Worm (Caenorhabditis elegans) whole organism, young adult: ENCODE data around the gene F41C6.4.

Experiments
- B0261.1 ChIP-seq: sonication (generic microtip); optimal IDR thresholded peaks from 2 replicates; lab custom pipeline; 2016; ENCODE audit warnings: mild to moderate bottlenecking, missing genetic modification characterization, moderate library complexity, missing compliant biosample characterization
- B0336.3 ChIP-seq: fragments of 200-800 bp; sonication (Bioruptor generic); IDR thresholded peaks from 2 replicates; pipeline ENCODE4 v1.3.6; 2022; ENCODE audit warnings: missing genetic modification characterization, missing compliant biosample characterization
- C06A6.2 ChIP-seq: fragments of 200-800 bp; sonication (Bioruptor generic); conservative IDR thresholded peaks from 2 replicates; pipeline ENCODE4 v1.3.6; 2022; ENCODE audit warnings: missing genetic modification characterization, missing compliant biosample characterization
- C17E4.6 ChIP-seq: fragments of 200-800 bp; sonication (Bioruptor generic); IDR thresholded peaks from 2 replicates; pipeline ENCODE4 v1.3.6; 2022; ENCODE audit warnings: missing genetic modification reagents, missing genetic modification characterization, missing compliant biosample characterization
- F10E7.11 ChIP-seq: sonication (generic microtip); optimal IDR thresholded peaks from 2 replicates; lab custom pipeline; 2017; ENCODE audit warnings: mild to moderate bottlenecking, missing genetic modification characterization, moderate library complexity, missing compliant biosample characterization
- F22D6.2 ChIP-seq: sonication (generic microtip); optimal IDR thresholded peaks from 2 replicates; lab custom pipeline; 2016; ENCODE audit warnings: mild to moderate bottlenecking, missing genetic modification characterization, missing compliant biosample characterization
- F23B12.7 ChIP-seq: sonication (generic microtip); optimal IDR thresholded peaks from 2 replicates; lab custom pipeline; 2017; ENCODE audit warnings: missing genetic modification characterization, mild to moderate bottlenecking, missing compliant biosample characterization, antibody characterized with exemption, moderate library complexity; ENCODE audit not compliant: insufficient read depth
- F33H1.4 ChIP-seq: fragments of 200-800 bp; sonication (Bioruptor generic); IDR thresholded peaks from 2 replicates; pipeline ENCODE4 v1.3.6; 2022; ENCODE audit warnings: missing genetic modification reagents, missing genetic modification characterization, missing compliant biosample characterization
- F39B2.1 ChIP-seq: fragments of 200-800 bp; sonication (Bioruptor generic); IDR thresholded peaks from 2 replicates; pipeline ENCODE4 v1.3.6; 2022; ENCODE audit warnings: missing genetic modification reagents, missing genetic modification characterization, missing compliant biosample characterization
- F55B11.4 ChIP-seq: sonication (generic microtip); optimal IDR thresholded peaks from 2 replicates; lab custom pipeline; 2016; ENCODE audit warnings: missing compliant biosample characterization, missing genetic modification characterization, borderline replicate concordance; ENCODE audit not compliant: insufficient read depth
- T07F8.4 ChIP-seq: sonication (generic microtip); optimal IDR thresholded peaks from 2 replicates; lab custom pipeline; 2016; ENCODE audit warnings: mild to moderate bottlenecking, missing genetic modification characterization, moderate library complexity, missing compliant biosample characterization
- akir-1 ChIP-seq: fragments of 200-800 bp; sonication (Bioruptor generic); optimal IDR thresholded peaks from 2 replicates; lab custom pipeline; 2018; ENCODE audit warnings: mild to moderate bottlenecking, missing genetic modification characterization, moderate library complexity, missing compliant biosample characterization
- bed-1 ChIP-seq: fragments of 200-800 bp; sonication (Bioruptor generic); IDR thresholded peaks from 2 replicates; pipeline ENCODE4 v1.3.6; 2022; ENCODE audit warnings: missing genetic modification reagents, missing genetic modification characterization, missing compliant biosample characterization
- bed-2 ChIP-seq: fragments of 200-800 bp; sonication (Bioruptor generic); IDR thresholded peaks from 2 replicates; pipeline ENCODE4 v1.3.6; 2022; ENCODE audit warnings: missing genetic modification reagents, missing genetic modification characterization, missing compliant biosample characterization
- cebp-1 ChIP-seq, 2 experiments: fragments of 200-800 bp in 1 of 2; sonication (Bioruptor generic) in 1 of 2; sonication (generic microtip) in 1 of 2; IDR thresholded peaks in 1 of 2; optimal IDR thresholded peaks in 1 of 2; 2 replicates each; pipeline versions ENCODE4 v1.3.6 to Lab custom; 2017 to 2022; ENCODE audit warnings: missing compliant biosample characterization in 2 of 2, missing genetic modification characterization in 2 of 2, mild to moderate bottlenecking in 1 of 2, missing genetic modification reagents in 1 of 2, moderate library complexity in 1 of 2
- ceh-27 ChIP-seq: fragments of 200-800 bp; sonication (Bioruptor generic); optimal IDR thresholded peaks from 2 replicates; lab custom pipeline; 2018; ENCODE audit warnings: mild to moderate bottlenecking, missing genetic modification characterization, moderate library complexity, missing compliant biosample characterization
- ceh-79 ChIP-seq: sonication (generic microtip); optimal IDR thresholded peaks from 2 replicates; lab custom pipeline; 2017; ENCODE audit warnings: mild to moderate bottlenecking, missing genetic modification characterization, missing compliant biosample characterization
- die-1 ChIP-seq: sonication (generic microtip); optimal IDR thresholded peaks from 2 replicates; lab custom pipeline; 2016; ENCODE audit warnings: missing genotype, mild to moderate bottlenecking, missing genetic modification characterization, missing compliant biosample characterization
- dpl-1 ChIP-seq: fragments of 150-350 bp; optimal IDR thresholded peaks from 2 replicates; lab custom pipeline; 2014; ENCODE audit warnings: missing biosample characterization, missing genetic modification reagents, missing genetic modification characterization
- egl-18 ChIP-seq: fragments of 200-800 bp; sonication (Bioruptor generic); IDR thresholded peaks from 2 replicates; pipeline ENCODE4 v1.3.6; 2022; ENCODE audit warnings: missing genetic modification reagents, missing genetic modification characterization, missing compliant biosample characterization
- ekl-4 ChIP-seq: fragments of 200-800 bp; sonication (Bioruptor generic); IDR thresholded peaks from 2 replicates; pipeline ENCODE4 v1.3.6; 2022; ENCODE audit warnings: missing genetic modification reagents, missing genetic modification characterization, missing compliant biosample characterization
- ets-4 ChIP-seq: fragments of 200-800 bp; sonication (Bioruptor generic); optimal IDR thresholded peaks from 2 replicates; lab custom pipeline; 2018; ENCODE audit warnings: mild to moderate bottlenecking, missing genetic modification characterization, missing compliant biosample characterization
- hmg-20 ChIP-seq: fragments of 200-800 bp; sonication (Bioruptor generic); IDR thresholded peaks from 2 replicates; pipeline ENCODE4 v1.3.6; 2022; ENCODE audit warnings: missing genetic modification reagents, missing genetic modification characterization, missing compliant biosample characterization
- lag-1 ChIP-seq: fragments of 200-800 bp; sonication (Bioruptor generic); IDR thresholded peaks from 2 replicates; pipeline ENCODE4 v1.3.6; 2022; ENCODE audit warnings: missing genetic modification reagents, missing genetic modification characterization, missing compliant biosample characterization
- lin-35 ChIP-seq, 3 experiments: fragments of 150-350 bp in 2 of 3; sonication (generic microtip) in 1 of 3; optimal IDR thresholded peaks; 2 replicates each; lab custom pipeline; 2014 to 2018; ENCODE audit warnings: missing biosample characterization in 3 of 3, missing genetic modification characterization in 3 of 3, missing genetic modification reagents in 3 of 3
- lin-54 ChIP-seq: fragments of 200-800 bp; sonication (Bioruptor generic); optimal IDR thresholded peaks from 2 replicates; lab custom pipeline; 2018; ENCODE audit warnings: mild to moderate bottlenecking, missing genetic modification characterization, missing compliant biosample characterization
- lir-1 ChIP-seq: fragments of 200-800 bp; sonication (Bioruptor generic); conservative IDR thresholded peaks from 2 replicates; pipeline ENCODE4 v1.3.6; 2022; ENCODE audit warnings: missing genetic modification reagents, missing genetic modification characterization, missing compliant biosample characterization
- lsy-27 ChIP-seq: sonication (generic microtip); optimal IDR thresholded peaks from 2 replicates; lab custom pipeline; 2017; ENCODE audit warnings: missing genetic modification characterization, mild to moderate bottlenecking, missing compliant biosample characterization, antibody characterized with exemption, missing genotype, borderline replicate concordance; ENCODE audit not compliant: insufficient read depth
- madf-3 ChIP-seq: fragments of 200-800 bp; sonication (Bioruptor generic); IDR thresholded peaks from 2 replicates; pipeline ENCODE4 v1.3.6; 2022; ENCODE audit warnings: missing genetic modification reagents, missing genetic modification characterization, missing compliant biosample characterization
- madf-6 ChIP-seq: fragments of 200-800 bp; sonication (Bioruptor generic); IDR thresholded peaks from 2 replicates; pipeline ENCODE4 v1.3.6; 2022; ENCODE audit warnings: missing genetic modification reagents, missing genetic modification characterization, missing compliant biosample characterization
- mel-28 ChIP-seq: sonication (generic microtip); optimal IDR thresholded peaks from 2 replicates; lab custom pipeline; 2016; ENCODE audit warnings: borderline replicate concordance, mild to moderate bottlenecking, missing genetic modification characterization, missing compliant biosample characterization
- nfya-1 ChIP-seq: sonication (generic microtip); optimal IDR thresholded peaks from 2 replicates; lab custom pipeline; 2017; ENCODE audit warnings: antibody characterized with exemption, missing compliant biosample characterization, missing genetic modification characterization, borderline replicate concordance; ENCODE audit not compliant: insufficient read depth
- nhr-120 ChIP-seq: fragments of 200-800 bp; sonication (Bioruptor generic); IDR thresholded peaks from 2 replicates; pipeline ENCODE4 v1.3.6; 2022; ENCODE audit warnings: missing genetic modification characterization, missing compliant biosample characterization
- nhr-179 ChIP-seq: sonication (generic microtip); optimal IDR thresholded peaks from 2 replicates; lab custom pipeline; 2016; ENCODE audit warnings: mild to moderate bottlenecking, missing genetic modification characterization, missing compliant biosample characterization
- pha-4 ChIP-seq: fragments of 150-350 bp; sonication (generic microtip); optimal IDR thresholded peaks from 2 replicates; lab custom pipeline; 2014; ENCODE audit warnings: missing biosample characterization, missing genetic modification reagents, missing genetic modification characterization
- repo-1 ChIP-seq: sonication (generic microtip); optimal IDR thresholded peaks from 2 replicates; lab custom pipeline; 2017; ENCODE audit warnings: mild to moderate bottlenecking, missing genetic modification characterization, missing compliant biosample characterization
- rpc-1 ChIP-seq, 2 experiments: fragments of 150-350 bp in 1 of 2; sonication (generic microtip) in 1 of 2; optimal IDR thresholded peaks; 2 replicates each; lab custom pipeline; 2014 to 2018; ENCODE audit warnings: missing biosample characterization in 1 of 2, missing genetic modification characterization in 1 of 2, missing genetic modification reagents in 1 of 2, missing genotype in 1 of 2
- snpc-1.1 ChIP-seq: sonication (generic microtip); optimal IDR thresholded peaks from 2 replicates; lab custom pipeline; 2017; ENCODE audit warnings: missing genetic modification characterization, mild to moderate bottlenecking, missing compliant biosample characterization, antibody characterized with exemption, moderate library complexity, missing genotype, missing genetic modification reagents; ENCODE audit not compliant: insufficient read depth
- snpc-3.4 ChIP-seq: sonication (generic microtip); optimal IDR thresholded peaks from 2 replicates; lab custom pipeline; 2017; ENCODE audit warnings: missing genetic modification characterization, mild to moderate bottlenecking, missing compliant biosample characterization, antibody characterized with exemption, moderate library complexity, missing genotype, missing genetic modification reagents
- snpc-4 ChIP-seq, 5 experiments: fragments of 150-350 bp in 1 of 5; sonication (generic microtip) in 4 of 5; optimal IDR thresholded peaks; 2 replicates each; lab custom pipeline; 2014 to 2018; ENCODE audit warnings: missing genetic modification characterization in 5 of 5, missing biosample characterization in 3 of 5, antibody characterized with exemption in 2 of 5, mild to moderate bottlenecking in 2 of 5, missing compliant biosample characterization in 2 of 5, missing genotype in 2 of 5, moderate library complexity in 2 of 5, missing genetic modification reagents in 1 of 5
- tbp1 ChIP-seq: fragments of 200-800 bp; sonication (Bioruptor generic); optimal IDR thresholded peaks from 2 replicates; lab custom pipeline; 2018; ENCODE audit warnings: mild to moderate bottlenecking, missing genetic modification characterization, missing compliant biosample characterization
- unc-130 ChIP-seq: sonication (generic microtip); optimal IDR thresholded peaks from 2 replicates; lab custom pipeline; 2016; ENCODE audit warnings: missing genetic modification reagents, missing genetic modification characterization, missing compliant biosample characterization
- zim-3 ChIP-seq: sonication (generic microtip); optimal IDR thresholded peaks from 2 replicates; lab custom pipeline; 2017; ENCODE audit warnings: mild to moderate bottlenecking, missing genetic modification characterization, moderate library complexity, missing compliant biosample characterization
- ztf-3 ChIP-seq: fragments of 200-800 bp; sonication (Bioruptor generic); optimal IDR thresholded peaks from 2 replicates; lab custom pipeline; 2018; ENCODE audit warnings: mild to moderate bottlenecking, missing genetic modification characterization, missing compliant biosample characterization
- ztf-6 ChIP-seq: fragments of 200-800 bp; sonication (Bioruptor generic); IDR thresholded peaks from 2 replicates; pipeline ENCODE4 v1.3.6; 2022; ENCODE audit warnings: missing genetic modification reagents, missing genetic modification characterization, missing compliant biosample characterization

Gene F41C6.4

ce11 chrX:6902958-6903357, 28.3 kb upstream of the F41C6.4 start (continued):
- no peak for TF ChIP-seq akir-1 (GFP tag; lab: Kevin White, UChicago)
- TF ChIP-seq C17E4.6, result no peak
- peak; percentile 35 for TF ChIP-seq repo-1 (tag; lab: Kevin White, UChicago)
- TF ChIP-seq bed-1 (GFP tag; lab: Robert Waterston, UW), result no peak
- TF ChIP-seq dpl-1 (GFP tag; lab: Kevin White, UChicago), result no peak
- TF ChIP-seq mel-28 (tag; lab: Kevin White, UChicago), result no peak
- no peak for TF ChIP-seq bed-2 (GFP tag; lab: Robert Waterston, UW)
- TF ChIP-seq ceh-27 (GFP tag; lab: Kevin White, UChicago), result peak; percentile 19
- peak; percentile 39; the same call in 1 of the 2 replicates for TF ChIP-seq C06A6.2 (GFP tag; lab: Robert Waterston, UW)
- TF ChIP-seq lsy-27 (tag; lab: Kevin White, UChicago), result no peak
- TF ChIP-seq ekl-4 (GFP tag; lab: Robert Waterston, UW), result peak; percentile 65; the same call in 1 of the 2 replicates
- TF ChIP-seq F55B11.4 (tag; lab: Kevin White, UChicago), result no peak
- TF ChIP-seq ceh-79, result peak; percentile 57
- peak; percentile 35; the same call in 1 of the 2 replicates for TF ChIP-seq ztf-6
- TF ChIP-seq pha-4, result no peak
- no peak for TF ChIP-seq egl-18 (GFP tag; lab: Robert Waterston, UW)
- no peak for TF ChIP-seq F10E7.11 (tag; lab: Kevin White, UChicago)
- TF ChIP-seq lin-35 (GFP tag; optimal IDR thresholded peaks at IDR 0.05; lab: Kevin White, UChicago), result no peak
- peak; percentile 42 for TF ChIP-seq snpc-3.4 (tag; lab: Kevin White, UChicago)
- no peak for TF ChIP-seq B0336.3
- no peak for TF ChIP-seq cebp-1 (GFP tag; IDR thresholded peaks at IDR 0.05; lab: Robert Waterston, UW)
- TF ChIP-seq cebp-1 (tag; optimal IDR thresholded peaks at IDR 0.05; lab: Kevin White, UChicago), result no peak
- no peak for TF ChIP-seq F33H1.4 (GFP tag; lab: Robert Waterston, UW)
- peak; percentile 42 for TF ChIP-seq lin-54
- peak; percentile 28 for TF ChIP-seq ztf-3 (GFP tag; lab: Kevin White, UChicago)
- peak; percentile 88 for TF ChIP-seq die-1
- peak; percentile 93 for TF ChIP-seq B0261.1 (tag; lab: Kevin White, UChicago)
- 0 out of 2 replicates have a peak, but pooled peaks have one; percentile 58 for TF ChIP-seq madf-3
- peak; percentile 70 for TF ChIP-seq F23B12.7 (tag; lab: Kevin White, UChicago)
- no peak for TF ChIP-seq madf-6 (GFP tag; lab: Robert Waterston, UW)
- no peak for TF ChIP-seq nhr-179 (tag; lab: Kevin White, UChicago)
- TF ChIP-seq zim-3 (tag; lab: Kevin White, UChicago), result peak; percentile 86
- peak; percentile 47 for TF ChIP-seq T07F8.4 (tag; lab: Kevin White, UChicago)
- peak; percentile 85 for TF ChIP-seq rpc-1 (optimal IDR thresholded peaks at IDR 0.05; lab: Kevin White, UChicago)
- peak; percentile 89 for TF ChIP-seq rpc-1 (tag; optimal IDR thresholded peaks at IDR 0.05; lab: Kevin White, UChicago)
- no peak for TF ChIP-seq lag-1 (GFP tag; lab: Robert Waterston, UW)
- no peak for TF ChIP-seq nhr-120 (GFP tag; lab: Robert Waterston, UW)
- peak; percentile 56; the same call in 1 of the 2 replicates for TF ChIP-seq hmg-20 (GFP tag; lab: Robert Waterston, UW)
- TF ChIP-seq tbp1 (GFP tag; lab: Kevin White, UChicago), result peak; percentile 95
- no peak for TF ChIP-seq lir-1 (GFP tag; lab: Robert Waterston, UW)
- TF ChIP-seq snpc-1.1, result peak; percentile 1
- no peak for TF ChIP-seq ets-4
- peak; percentile 58 for TF ChIP-seq unc-130 (GFP tag; lab: Kevin White, UChicago)
- no peak for TF ChIP-seq F39B2.1 (GFP tag; lab: Robert Waterston, UW)
- TF ChIP-seq snpc-4 (GFP tag; optimal IDR thresholded peaks at IDR 0.05; lab: Kevin White, UChicago), result no peak
- TF ChIP-seq snpc-4 (tag; optimal IDR thresholded peaks at IDR 0.05; lab: Kevin White, UChicago), result peak in 2 of 4 experiments; percentile 20 to 65
- no peak for TF ChIP-seq F22D6.2 (tag; lab: Kevin White, UChicago)
- TF ChIP-seq nfya-1, result no peak
